Fruit fly (Drosophila melanogaster) whole organism, embryonic: Measurements from ENCODE around the gene CG3117.

Experiments used
- Adf1 ChIP-seq: fragments of 200-800 bp; sonication (Bioruptor generic); IDR thresholded peaks from 2 replicates; pipeline ENCODE4 v1.3.6; 2022; ENCODE audit warnings: missing biosample characterization, missing genetic modification characterization
- Atf-2 ChIP-seq: fragments of 200-800 bp; sonication (Bioruptor generic); optimal IDR thresholded peaks from 2 replicates; lab custom pipeline; 2016; ENCODE audit warnings: missing biosample characterization, missing genetic modification characterization
- CG11085 ChIP-seq: fragments of 200-800 bp; sonication (Bioruptor generic); IDR thresholded peaks from 2 replicates; pipeline ENCODE4 v1.3.6; 2022; ENCODE audit warnings: missing biosample characterization, missing genetic modification characterization
- CG11247 ChIP-seq: fragments of 200-800 bp; sonication (Bioruptor generic); IDR thresholded peaks from 2 replicates; pipeline ENCODE4 v1.3.6; 2022; ENCODE audit warnings: missing biosample characterization, missing genetic modification characterization
- CG11398 ChIP-seq: fragments of 200-800 bp; sonication (Bioruptor generic); optimal IDR thresholded peaks from 2 replicates; lab custom pipeline; 2016; ENCODE audit warnings: missing biosample characterization, missing genetic modification characterization
- CG11504 ChIP-seq: fragments of 200-800 bp; sonication (Bioruptor generic); optimal IDR thresholded peaks from 3 replicates; lab custom pipeline; 2019; ENCODE audit warnings: missing biosample characterization, mild to moderate bottlenecking, missing genetic modification characterization, moderate library complexity
- CG12104 ChIP-seq: fragments of 200-800 bp; sonication (Bioruptor generic); optimal IDR thresholded peaks from 3 replicates; lab custom pipeline; 2016; ENCODE audit warnings: missing biosample characterization, missing genetic modification characterization
- CG1233 ChIP-seq: fragments of 200-800 bp; sonication (Bioruptor generic); optimal IDR thresholded peaks from 4 replicates; lab custom pipeline; 2018; ENCODE audit warnings: missing biosample characterization, mild to moderate bottlenecking, missing genetic modification characterization
- CG13123 ChIP-seq: fragments of 200-800 bp; sonication (Bioruptor generic); optimal IDR thresholded peaks from 2 replicates; lab custom pipeline; 2016; ENCODE audit warnings: missing biosample characterization, missing genetic modification characterization
- CG15696 ChIP-seq: fragments of 200-800 bp; sonication (Bioruptor generic); optimal IDR thresholded peaks from 2 replicates; lab custom pipeline; 2019; ENCODE audit warnings: missing biosample characterization, mild to moderate bottlenecking, missing genetic modification characterization, moderate library complexity
- CG1602 ChIP-seq: fragments of 200-800 bp; sonication (Bioruptor generic); optimal IDR thresholded peaks from 3 replicates; lab custom pipeline; 2016; ENCODE audit warnings: missing biosample characterization, missing genetic modification characterization
- CG18764 ChIP-seq: fragments of 200-800 bp; sonication (Bioruptor generic); optimal IDR thresholded peaks from 3 replicates; lab custom pipeline; 2016; ENCODE audit warnings: missing biosample characterization, missing genetic modification characterization
- CG2129 ChIP-seq: fragments of 200-800 bp; sonication (Bioruptor generic); IDR thresholded peaks from 2 replicates; pipeline ENCODE4 v1.3.6; 2022; ENCODE audit warnings: missing biosample characterization, missing genetic modification characterization; ENCODE audit not compliant: partially characterized antibody
- CG34376 ChIP-seq: fragments of 200-800 bp; sonication (Bioruptor generic); optimal IDR thresholded peaks from 2 replicates; lab custom pipeline; 2018; ENCODE audit warnings: missing biosample characterization, mild to moderate bottlenecking, missing genetic modification characterization
- CG4328 ChIP-seq: fragments of 200-800 bp; sonication (Bioruptor generic); optimal IDR thresholded peaks from 3 replicates; lab custom pipeline; 2017; ENCODE audit warnings: missing biosample characterization, missing genetic modification reagents, missing genetic modification characterization
- CG4424 ChIP-seq: fragments of 200-800 bp; sonication (Bioruptor generic); optimal IDR thresholded peaks from 3 replicates; lab custom pipeline; 2016; ENCODE audit warnings: missing biosample characterization, missing genetic modification characterization
- CG6272 ChIP-seq: fragments of 200-800 bp; sonication (Bioruptor generic); IDR thresholded peaks from 2 replicates; pipeline ENCODE4 v1.3.6; 2022; ENCODE audit warnings: missing biosample characterization, missing genetic modification characterization
- CG7357 ChIP-seq: fragments of 200-800 bp; sonication (Bioruptor generic); IDR thresholded peaks from 3 replicates; pipeline ENCODE4 v1.3.6; 2022; ENCODE audit warnings: missing biosample characterization, missing genetic modification characterization
- CG8089 ChIP-seq: fragments of 200-800 bp; sonication (Bioruptor generic); optimal IDR thresholded peaks from 3 replicates; lab custom pipeline; 2016; ENCODE audit warnings: missing biosample characterization, missing genetic modification characterization
- CG8359 ChIP-seq: fragments of 200-800 bp; sonication (Bioruptor generic); optimal IDR thresholded peaks from 2 replicates; lab custom pipeline; 2017; ENCODE audit warnings: missing biosample characterization, mild to moderate bottlenecking, missing genetic modification characterization, borderline replicate concordance
- CoRest ChIP-seq: fragments of 200-800 bp; sonication (Bioruptor generic); optimal IDR thresholded peaks from 3 replicates; lab custom pipeline; 2018; ENCODE audit warnings: missing biosample characterization, mild to moderate bottlenecking, missing genetic modification characterization, moderate library complexity
- Dll ChIP-seq: fragments of 200-800 bp; sonication (Bioruptor generic); IDR thresholded peaks from 4 replicates; pipeline ENCODE4 v1.3.6; 2022; ENCODE audit warnings: missing biosample characterization, missing genetic modification characterization; ENCODE audit not compliant: partially characterized antibody
- Doc2 ChIP-seq: fragments of 200-800 bp; sonication (Bioruptor generic); IDR thresholded peaks from 2 replicates; pipeline ENCODE4 v1.3.6; 2022; ENCODE audit warnings: missing biosample characterization, missing genetic modification characterization
- Ets65A ChIP-seq: fragments of 200-800 bp; sonication (Bioruptor generic); peaks from one replicate; lab custom pipeline; 2016; ENCODE audit warnings: missing biosample characterization, missing genetic modification characterization
- Hand ChIP-seq: fragments of 200-800 bp; sonication (Bioruptor generic); optimal IDR thresholded peaks from 2 replicates; lab custom pipeline; 2017; ENCODE audit warnings: mild to moderate bottlenecking, missing biosample characterization, missing genetic modification reagents, missing genetic modification characterization
- Hr51 ChIP-seq, 2 experiments: fragments of 200-800 bp; sonication (Bioruptor generic); optimal IDR thresholded peaks; 2 replicates in 1 of 2; 3 replicates in 1 of 2; lab custom pipeline; 2016 to 2018; ENCODE audit warnings: missing biosample characterization in 2 of 2, missing genetic modification characterization in 2 of 2, mild to moderate bottlenecking in 1 of 2, moderate library complexity in 1 of 2
- NK7.1 ChIP-seq: fragments of 200-800 bp; sonication (Bioruptor generic); optimal IDR thresholded peaks from 3 replicates; lab custom pipeline; 2016; ENCODE audit warnings: missing biosample characterization, missing genetic modification characterization
- Opbp ChIP-seq: fragments of 200-800 bp; sonication (Bioruptor generic); IDR thresholded peaks from 3 replicates; pipeline ENCODE4 v1.3.6; 2022; ENCODE audit warnings: missing biosample characterization, missing genetic modification characterization; ENCODE audit not compliant: partially characterized antibody
- Ptx1 ChIP-seq: fragments of 200-800 bp; sonication (Bioruptor generic); IDR thresholded peaks from 2 replicates; pipeline ENCODE4 v1.3.6; 2022; ENCODE audit warnings: missing biosample characterization, missing genetic modification characterization
- Stat92E ChIP-seq, 3 experiments: fragments of >200 bp in 2 of 3; fragments of 200-800 bp in 1 of 3; sonication (Bioruptor generic) in 1 of 3; optimal IDR thresholded peaks; 2 replicates each; lab custom pipeline; 2017 to 2019; ENCODE audit warnings: missing biosample characterization in 3 of 3, missing genetic modification characterization in 3 of 3, mild to moderate bottlenecking in 1 of 3, moderate library complexity in 1 of 3
- Taf1 ChIP-seq: fragments of 200-800 bp; sonication (Bioruptor generic); IDR thresholded peaks from 2 replicates; pipeline ENCODE4 v1.3.6; 2022; ENCODE audit warnings: missing biosample characterization, missing genetic modification characterization
- Usf ChIP-seq: fragments of 200-800 bp; sonication (Bioruptor generic); optimal IDR thresholded peaks from 2 replicates; lab custom pipeline; 2017; ENCODE audit warnings: missing genotype, missing biosample characterization, missing genetic modification characterization
- ab ChIP-seq: fragments of 200-800 bp; sonication (Bioruptor generic); optimal IDR thresholded peaks from 2 replicates; lab custom pipeline; 2016; ENCODE audit warnings: missing biosample characterization, missing genetic modification characterization
- ash1 ChIP-seq: fragments of 200-800 bp; sonication (Bioruptor generic); optimal IDR thresholded peaks from 2 replicates; lab custom pipeline; 2018; ENCODE audit warnings: missing biosample characterization, mild to moderate bottlenecking, missing genetic modification characterization
- cato ChIP-seq: fragments of 200-800 bp; sonication (Bioruptor generic); optimal IDR thresholded peaks from 2 replicates; lab custom pipeline; 2016; ENCODE audit warnings: missing biosample characterization, missing genetic modification characterization, borderline replicate concordance
- dimm ChIP-seq: fragments of 200-800 bp; sonication (Bioruptor generic); IDR thresholded peaks from 2 replicates; pipeline ENCODE4 v1.3.6; 2022; ENCODE audit warnings: missing biosample characterization, missing genetic modification characterization
- exex ChIP-seq: fragments of 200-800 bp; sonication (Bioruptor generic); optimal IDR thresholded peaks from 4 replicates; lab custom pipeline; 2018; ENCODE audit warnings: missing biosample characterization, mild to moderate bottlenecking, missing genetic modification characterization, moderate library complexity
- gfzf ChIP-seq: fragments of 200-800 bp; sonication (Bioruptor generic); optimal IDR thresholded peaks from 2 replicates; lab custom pipeline; 2016; ENCODE audit warnings: missing biosample characterization, mild to moderate bottlenecking, missing genetic modification characterization, moderate library complexity
- jumu ChIP-seq: fragments of 200-800 bp; sonication (Bioruptor generic); optimal IDR thresholded peaks from 3 replicates; lab custom pipeline; 2016; ENCODE audit warnings: missing biosample characterization, missing genetic modification characterization
- lola ChIP-seq, 3 experiments: fragments of >200 bp in 2 of 3; fragments of 200-800 bp in 1 of 3; sonication (Bioruptor generic) in 1 of 3; optimal IDR thresholded peaks; 2 replicates each; lab custom pipeline; 2017 to 2019; ENCODE audit warnings: missing biosample characterization in 3 of 3, missing genetic modification characterization in 3 of 3, mild to moderate bottlenecking in 1 of 3, moderate library complexity in 1 of 3
- lov ChIP-seq, 2 experiments: fragments of 200-800 bp in 1 of 2; fragments of >200 bp in 1 of 2; sonication (Bioruptor generic) in 1 of 2; IDR thresholded peaks in 1 of 2; optimal IDR thresholded peaks in 1 of 2; 2 replicates in 1 of 2; 3 replicates in 1 of 2; pipeline versions ENCODE4 v1.3.6 to Lab custom; 2017 to 2022; ENCODE audit warnings: missing biosample characterization in 1 of 2, missing genetic modification characterization in 1 of 2
- pho ChIP-seq: fragments of 200-800 bp; sonication (Bioruptor generic); optimal IDR thresholded peaks from 2 replicates; lab custom pipeline; 2016; ENCODE audit warnings: missing biosample characterization, missing genetic modification characterization
- tap ChIP-seq: fragments of 200-800 bp; optimal IDR thresholded peaks from 3 replicates; lab custom pipeline; 2019; ENCODE audit warnings: missing biosample characterization, mild to moderate bottlenecking, missing genetic modification characterization, moderate library complexity
- tna ChIP-seq: fragments of 200-800 bp; sonication (Bioruptor generic); IDR thresholded peaks from 2 replicates; pipeline ENCODE4 v1.3.6; 2022; ENCODE audit warnings: missing biosample characterization, missing genetic modification characterization; ENCODE audit not compliant: partially characterized antibody
- tx ChIP-seq: fragments of 200-800 bp; sonication (Bioruptor generic); optimal IDR thresholded peaks from 2 replicates; lab custom pipeline; 2016; ENCODE audit warnings: missing biosample characterization, missing genetic modification characterization
- wek ChIP-seq: fragments of 200-800 bp; sonication (Bioruptor generic); optimal IDR thresholded peaks from 3 replicates; lab custom pipeline; 2018; ENCODE audit warnings: missing biosample characterization, mild to moderate bottlenecking, missing genetic modification characterization, moderate library complexity
- zen ChIP-seq: fragments of 200-800 bp; sonication (Bioruptor generic); optimal IDR thresholded peaks from 3 replicates; lab custom pipeline; 2018; ENCODE audit warnings: missing biosample characterization, mild to moderate bottlenecking, missing genetic modification characterization, moderate library complexity
- zf30C ChIP-seq: fragments of 200-800 bp; sonication (Bioruptor generic); optimal IDR thresholded peaks from 3 replicates; lab custom pipeline; 2018; ENCODE audit warnings: missing biosample characterization, mild to moderate bottlenecking, missing genetic modification characterization

Gene CG3117

dm6 chr2L:2885503-2886225 is 38.7 kb upstream of the CG3117 start, which contains the start of the genes NTPase and lilli (continued):
- TF ChIP-seq tap (no peak), Ptx1 (GFP tag; lab: Robert Waterston, UW) (peak; percentile 70; the same call in 1 of the 2 replicates), Opbp (peak; percentile 93), CG11247 (GFP tag; lab: Robert Waterston, UW) (peak; percentile 50), pho (GFP tag; lab: Kevin White, UChicago) (peak; percentile 29), NK7.1 (GFP tag; lab: Kevin White, UChicago) (peak; percentile 11), gfzf (no peak), Usf (GFP tag; lab: Kevin White, UChicago) (no peak), CG12104 (GFP tag; lab: Kevin White, UChicago) (peak; percentile 20), jumu (GFP tag; lab: Kevin White, UChicago) (peak; percentile 70), CG8359 (no peak), ab (GFP tag; lab: Kevin White, UChicago) (peak; percentile 15), CG1233 (GFP tag; lab: Kevin White, UChicago) (peak; percentile 42), CG7357 (GFP tag; lab: Robert Waterston, UW) (no peak), Dll (GFP tag; lab: Robert Waterston, UW) (peak; percentile 94), cato (GFP tag; lab: Kevin White, UChicago) (no peak), lola (GFP tag; optimal IDR thresholded peaks at IDR 0.05; lab: Kevin White, UChicago) (peak in 1 of 3 experiments; percentile 45), Stat92E (GFP tag; optimal IDR thresholded peaks at IDR 0.05; lab: Kevin White, UChicago) (no peak), Ets65A (GFP tag; lab: Kevin White, UChicago) (peak; percentile 92), CG34376 (GFP tag; lab: Kevin White, UChicago) (no peak), Taf1 (no peak), CG4328 (peak; percentile 18), CG8089 (GFP tag; lab: Kevin White, UChicago) (peak; percentile 52), Adf1 (0 out of 2 replicates have a peak, but pooled peaks have one; percentile 26), dimm (GFP tag; lab: Robert Waterston, UW) (no peak), CG2129 (GFP tag; lab: Robert Waterston, UW) (peak; percentile 85), CG13123 (peak; percentile 32), wek (GFP tag; lab: Kevin White, UChicago) (peak; percentile 14), zf30C (GFP tag; lab: Kevin White, UChicago) (no peak), ash1 (no peak), CG11504 (tag; lab: Kevin White, UChicago) (peak; percentile 15), tx (GFP tag; lab: Kevin White, UChicago) (peak; percentile 36), Hand (GFP tag; lab: Kevin White, UChicago) (no peak), exex (no peak), CoRest (tag; lab: Kevin White, UChicago) (peak; percentile 18), CG11398 (GFP tag; lab: Kevin White, UChicago) (peak; percentile 19), Hr51 (GFP tag; optimal IDR thresholded peaks at IDR 0.05; lab: Kevin White, UChicago) (peak; percentile 31 to 43), lov (optimal IDR thresholded peaks at IDR 0.05; lab: Kevin White, UChicago) (no peak), lov (GFP tag; IDR thresholded peaks at IDR 0.05; lab: Robert Waterston, UW) (0 out of 3 replicates have a peak, but pooled peaks have one; percentile 11), tna (peak; percentile 86), CG18764 (GFP tag; lab: Kevin White, UChicago) (peak; percentile 72), zen (peak; percentile 59), Atf-2 (GFP tag; lab: Kevin White, UChicago) (peak; percentile 48), Doc2 (GFP tag; lab: Robert Waterston, UW) (no peak), CG15696 (tag; lab: Kevin White, UChicago) (no peak), CG6272 (GFP tag; lab: Robert Waterston, UW) (peak; percentile 44; the same call in 1 of the 2 replicates), CG1602 (peak; percentile 50), CG11085 (GFP tag; lab: Robert Waterston, UW) (peak; percentile 44), CG4424 (GFP tag; lab: Kevin White, UChicago) (peak; percentile 80)
